Fruit fly (Drosophila melanogaster) whole organism, prepupa: Measurements from ENCODE around the gene P5cr-2.

Source experiments
- CG6276 ChIP-seq: fragments of 200-800 bp; sonication (Bioruptor generic); optimal IDR thresholded peaks from 2 replicates; lab custom pipeline; 2017; ENCODE audit warnings: missing biosample characterization, mild to moderate bottlenecking, missing genetic modification characterization
- CG8119 ChIP-seq: fragments of 200-800 bp; sonication (Bioruptor generic); IDR thresholded peaks from 3 replicates; pipeline ENCODE4 v1.3.6; 2022; ENCODE audit warnings: missing biosample characterization, missing genetic modification characterization
- Lpt ChIP-seq: fragments of 200-800 bp; sonication (Bioruptor generic); optimal IDR thresholded peaks from 3 replicates; lab custom pipeline; 2016; ENCODE audit warnings: missing biosample characterization, missing genetic modification characterization
- Sox14 ChIP-seq: fragments of 200-800 bp; sonication (Bioruptor generic); optimal IDR thresholded peaks from 3 replicates; lab custom pipeline; 2016; ENCODE audit warnings: missing biosample characterization, missing genetic modification characterization

DNA sequence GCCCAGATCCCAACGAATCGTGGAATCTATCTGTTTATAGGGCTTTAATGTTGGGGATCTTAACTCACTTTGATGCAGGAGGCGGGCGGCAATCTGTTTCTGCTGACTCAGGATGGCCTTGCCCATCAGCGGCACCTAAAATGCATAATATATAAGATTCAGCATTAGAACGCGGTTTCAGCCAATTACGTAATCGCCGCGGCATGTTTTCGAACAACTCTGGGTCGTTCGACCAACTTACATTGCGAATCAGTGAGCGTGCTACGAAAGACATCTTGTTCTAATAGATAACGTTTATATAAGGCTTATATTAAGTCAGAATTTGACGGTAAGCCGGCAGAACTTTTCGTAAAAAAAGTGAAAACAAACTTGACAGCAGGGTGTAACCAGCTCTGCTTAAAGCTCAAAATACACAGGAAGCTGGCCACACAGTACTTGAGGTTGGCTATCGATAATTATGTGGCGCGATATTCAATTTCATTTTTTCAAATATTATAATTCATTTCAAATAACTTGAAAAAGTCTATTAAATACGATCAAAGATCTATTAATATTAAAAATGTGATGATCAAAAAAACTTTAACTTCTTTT, 11.6 kb downstream of the P5cr-2 start, which contains the start of gene Prx3:
- no peak for TF ChIP-seq Sox14 (GFP tag; lab: Kevin White, UChicago)
- no peak for TF ChIP-seq Lpt (GFP tag; lab: Kevin White, UChicago)
- TF ChIP-seq CG6276 (GFP tag; lab: Kevin White, UChicago) = no peak
- no peak for TF ChIP-seq CG8119
